Fruit fly (Drosophila melanogaster): ENCODE measurements around the gene CG17298.

Gene CG17298

DNA sequence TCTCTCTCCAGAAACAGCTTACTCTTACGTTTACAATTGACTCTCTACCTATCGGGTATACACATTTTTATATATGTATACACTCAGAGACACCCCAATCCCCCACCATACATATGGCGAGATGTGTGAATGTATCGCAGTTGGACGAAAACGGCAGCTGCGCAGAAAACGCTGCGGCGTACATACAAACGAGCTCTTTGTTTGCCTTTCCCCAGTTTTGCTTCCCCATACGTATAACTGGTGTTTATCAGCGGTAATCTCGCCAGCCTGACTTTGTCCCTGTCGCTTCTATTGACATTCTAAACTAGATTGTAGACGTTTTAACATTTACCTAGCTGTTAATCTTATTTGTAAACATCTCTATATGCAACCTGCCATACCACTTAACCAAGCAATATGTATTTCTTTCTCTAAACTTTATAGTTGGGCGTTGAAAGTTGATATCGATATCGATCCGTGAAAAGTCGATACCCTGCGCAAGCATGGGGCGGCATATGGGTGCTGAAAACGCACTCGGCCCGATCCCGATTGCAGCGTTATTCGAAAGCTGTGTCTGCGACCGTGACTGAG lies 14.5 kb downstream of the CG17298 start (continued):
- TF ChIP-seq CG1529 (GFP tag; optimal IDR thresholded peaks at IDR 0.05) (peak; percentile 64), CG12236 (GFP tag; optimal IDR thresholded peaks at IDR 0.05) (peak; percentile 82), Jarid2 (GFP tag; optimal IDR thresholded peaks at IDR 0.05) (peak; percentile 62), gfzf (GFP tag; optimal IDR thresholded peaks at IDR 0.05) (peak; percentile 37), eyg (GFP tag; optimal IDR thresholded peaks at IDR 0.05) (peak; percentile 82), Asciz (GFP tag; optimal IDR thresholded peaks at IDR 0.05) (peak; percentile 96), ERR (GFP tag; optimal IDR thresholded peaks at IDR 0.05) (peak; percentile 71), CG7357 (GFP tag; IDR thresholded peaks at IDR 0.05) (0 out of 3 replicates have a peak, but pooled peaks have one; percentile 32), pb (GFP tag; optimal IDR thresholded peaks at IDR 0.05) (peak; percentile 14), Ptx1 (GFP tag; IDR thresholded peaks at IDR 0.05) (no peak), kni (GFP tag; optimal IDR thresholded peaks at IDR 0.05) (peak; percentile 98), sima (GFP tag; optimal IDR thresholded peaks at IDR 0.05) (peak; percentile 62), Awh (GFP tag; IDR thresholded peaks at IDR 0.05) (no peak), CG30020 (tag; optimal IDR thresholded peaks at IDR 0.05) (peak; percentile 20), MTF-1 (GFP tag; optimal IDR thresholded peaks at IDR 0.05; ENCODE audit: borderline replicate concordance) (peak; percentile 80), Drgx (GFP tag; IDR thresholded peaks at IDR 0.05) (no peak), CG3838 (GFP tag; optimal IDR thresholded peaks at IDR 0.05) (peak; percentile 69), Neu2 (GFP tag; optimal IDR thresholded peaks at IDR 0.05; ENCODE audit: borderline replicate concordance) (peak; percentile 42), HmgZ (tag; optimal IDR thresholded peaks at IDR 0.05) (peak; percentile 84), hth (optimal IDR thresholded peaks at IDR 0.05) (no peak), CG10431 (GFP tag; optimal IDR thresholded peaks at IDR 0.05) (peak; percentile 82), Nf-YB (GFP tag; optimal IDR thresholded peaks at IDR 0.05) (peak; percentile 48), NK7.1 (GFP tag; optimal IDR thresholded peaks at IDR 0.05) (peak; percentile 78), CG13775 (GFP tag; optimal IDR thresholded peaks at IDR 0.05) (peak; percentile 40), nerfin-2 (GFP tag; IDR thresholded peaks at IDR 0.05; ENCODE audit: partially characterized antibody) (no peak), nerfin-1 (tag; optimal IDR thresholded peaks at IDR 0.05) (peak; percentile 67), CG4360 (GFP tag; IDR thresholded peaks at IDR 0.05) (no peak), Hr39 (optimal IDR thresholded peaks at IDR 0.05) (no peak), CG10321 (GFP tag; IDR thresholded peaks at IDR 0.05) (no peak), scrt (GFP tag; optimal IDR thresholded peaks at IDR 0.05) (peak; percentile 65), nau (GFP tag; optimal IDR thresholded peaks at IDR 0.05) (peak; percentile 94), gt (GFP tag; IDR thresholded peaks at IDR 0.05) (no peak), CG2875 (GFP tag; optimal IDR thresholded peaks at IDR 0.05) (peak; percentile 88), run (tag; optimal IDR thresholded peaks at IDR 0.05) (peak; percentile 11), Stat92E (GFP tag; optimal IDR thresholded peaks at IDR 0.05) (peak in 1 of 3 experiments; percentile 19), slou (GFP tag; optimal IDR thresholded peaks at IDR 0.05) (peak; percentile 32), tio (GFP tag; optimal IDR thresholded peaks at IDR 0.05) (peak; percentile 32), bigmax (GFP tag; optimal IDR thresholded peaks at IDR 0.05) (peak; percentile 59), CG8089 (GFP tag; optimal IDR thresholded peaks at IDR 0.05) (peak; percentile 75), crc (GFP tag; optimal IDR thresholded peaks at IDR 0.05) (peak; percentile 29), zf30C (GFP tag; optimal IDR thresholded peaks at IDR 0.05) (no peak), lov (optimal IDR thresholded peaks at IDR 0.05) (no peak), lov (GFP tag; IDR thresholded peaks at IDR 0.05) (no peak), Pdp1 (GFP tag; optimal IDR thresholded peaks at IDR 0.05) (peak; percentile 19 to 32), CG16779 (GFP tag; IDR thresholded peaks at IDR 0.05) (no peak), tx (GFP tag; optimal IDR thresholded peaks at IDR 0.05) (peak; percentile 43), CG10959 (GFP tag; IDR thresholded peaks at IDR 0.05) (no peak), gem (tag; optimal IDR thresholded peaks at IDR 0.05) (peak; percentile 69), wek (GFP tag; optimal IDR thresholded peaks at IDR 0.05) (peak; percentile 78), repo (GFP tag; optimal IDR thresholded peaks at IDR 0.05) (peak; percentile 53), sens (GFP tag) (peak; percentile 96)

Measured in whole organism, embryonic.